Worm (Caenorhabditis elegans): ENCODE data around the gene mtss-1.

DNA sequence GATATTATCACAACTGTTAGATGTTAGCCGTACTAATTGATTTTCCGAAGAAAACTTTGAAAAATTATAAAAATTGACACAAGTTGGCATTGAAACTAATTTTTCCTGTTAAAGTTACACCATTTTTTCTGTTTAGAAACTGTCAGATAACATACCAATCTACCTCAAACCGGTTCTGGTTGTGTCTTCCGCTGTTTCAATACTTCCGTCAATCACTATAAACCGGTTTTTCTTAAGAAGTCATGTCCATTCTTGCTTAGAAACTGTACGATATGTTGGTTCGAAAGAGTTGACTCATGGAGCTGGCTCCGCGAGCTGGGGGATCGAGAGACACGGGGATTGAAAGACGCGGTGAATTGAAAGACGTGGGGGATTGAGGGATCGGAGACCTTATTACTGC lies 2.1 kb downstream of the mtss-1 start:
- TF ChIP-seq ztf-26 (tag; optimal IDR thresholded peaks at IDR 0.05): no peak
- no peak for TF ChIP-seq nfya-2 (GFP tag; IDR thresholded peaks at IDR 0.05)
